Fruit fly (Drosophila melanogaster) whole organism, embryonic: ENCODE measurements around the gene Hexo1.

Source experiments
- Abd-B ChIP-seq: fragments of 200-800 bp; sonication (Bioruptor generic); optimal IDR thresholded peaks from 2 replicates; lab custom pipeline; 2018; ENCODE audit warnings: missing biosample characterization, mild to moderate bottlenecking, missing genetic modification characterization, moderate library complexity
- Atf-2 ChIP-seq: fragments of 200-800 bp; sonication (Bioruptor generic); optimal IDR thresholded peaks from 2 replicates; lab custom pipeline; 2016; ENCODE audit warnings: missing biosample characterization, missing genetic modification characterization
- Atf3 ChIP-seq: fragments of 200-800 bp; sonication (Bioruptor generic); optimal IDR thresholded peaks from 3 replicates; lab custom pipeline; 2016; ENCODE audit warnings: missing biosample characterization, missing genetic modification characterization
- B-H2 ChIP-seq: fragments of 200-800 bp; sonication (Bioruptor generic); optimal IDR thresholded peaks from 2 replicates; lab custom pipeline; 2018; ENCODE audit warnings: missing biosample characterization, mild to moderate bottlenecking, missing genetic modification characterization
- Bgb ChIP-seq: fragments of 200-800 bp; sonication (Bioruptor generic); IDR thresholded peaks from 2 replicates; pipeline ENCODE4 v1.3.6; 2022; ENCODE audit warnings: missing biosample characterization, missing genetic modification characterization; ENCODE audit not compliant: partially characterized antibody
- CG1024 ChIP-seq: fragments of 200-800 bp; sonication (Bioruptor generic); IDR thresholded peaks from 2 replicates; pipeline ENCODE4 v1.3.6; 2022; ENCODE audit warnings: missing biosample characterization, missing genetic modification characterization
- CG11504 ChIP-seq: fragments of 200-800 bp; sonication (Bioruptor generic); optimal IDR thresholded peaks from 3 replicates; lab custom pipeline; 2019; ENCODE audit warnings: missing biosample characterization, mild to moderate bottlenecking, missing genetic modification characterization, moderate library complexity
- CG12391 ChIP-seq: fragments of 200-800 bp; sonication (Bioruptor generic); optimal IDR thresholded peaks from 3 replicates; lab custom pipeline; 2018; ENCODE audit warnings: missing biosample characterization, mild to moderate bottlenecking, missing genetic modification characterization, moderate library complexity
- CG15601 ChIP-seq: fragments of 200-800 bp; sonication (Bioruptor generic); optimal IDR thresholded peaks from 3 replicates; lab custom pipeline; 2019; ENCODE audit warnings: missing biosample characterization, mild to moderate bottlenecking, missing genetic modification characterization, moderate library complexity
- CG1603 ChIP-seq: fragments of 200-800 bp; sonication (Bioruptor generic); optimal IDR thresholded peaks from 2 replicates; lab custom pipeline; 2019; ENCODE audit warnings: missing biosample characterization, mild to moderate bottlenecking, missing genetic modification characterization, moderate library complexity
- CG2875 ChIP-seq: fragments of 200-800 bp; sonication (Bioruptor generic); optimal IDR thresholded peaks from 2 replicates; lab custom pipeline; 2017; ENCODE audit warnings: missing biosample characterization, mild to moderate bottlenecking, missing genetic modification characterization, missing genetic modification reagents
- CG2889 ChIP-seq: fragments of 200-800 bp; sonication (Bioruptor generic); IDR thresholded peaks from 3 replicates; pipeline ENCODE4 v1.3.6; 2022; ENCODE audit warnings: missing biosample characterization, missing genetic modification characterization
- CG30403 ChIP-seq: fragments of 200-800 bp; sonication (Bioruptor generic); optimal IDR thresholded peaks from 3 replicates; lab custom pipeline; 2016; ENCODE audit warnings: missing biosample characterization, missing genetic modification characterization
- CG3163 ChIP-seq: fragments of 200-800 bp; sonication (Bioruptor generic); optimal IDR thresholded peaks from 3 replicates; lab custom pipeline; 2016; ENCODE audit warnings: missing biosample characterization, missing genetic modification characterization
- CG3407 ChIP-seq: fragments of 200-800 bp; sonication (Bioruptor generic); optimal IDR thresholded peaks from 2 replicates; lab custom pipeline; 2018; ENCODE audit warnings: missing biosample characterization, mild to moderate bottlenecking, missing genetic modification characterization
- CG42726 ChIP-seq: fragments of 200-800 bp; sonication (Bioruptor generic); IDR thresholded peaks from 2 replicates; pipeline ENCODE4 v1.3.6; 2022; ENCODE audit warnings: missing biosample characterization, missing genetic modification characterization; ENCODE audit not compliant: partially characterized antibody
- CG4617 ChIP-seq: fragments of 200-800 bp; sonication (Bioruptor generic); optimal IDR thresholded peaks from 3 replicates; lab custom pipeline; 2016; ENCODE audit warnings: missing biosample characterization, missing genetic modification characterization, borderline replicate concordance
- CG6791 ChIP-seq: fragments of 200-800 bp; sonication (Bioruptor generic); IDR thresholded peaks from 3 replicates; pipeline ENCODE4 v1.3.6; 2022; ENCODE audit warnings: missing biosample characterization, missing genetic modification characterization; ENCODE audit not compliant: partially characterized antibody
- CG8388 ChIP-seq: fragments of 200-800 bp; sonication (Bioruptor generic); optimal IDR thresholded peaks from 2 replicates; lab custom pipeline; 2019; ENCODE audit warnings: missing biosample characterization, mild to moderate bottlenecking, missing genetic modification characterization, moderate library complexity
- CG9437 ChIP-seq: fragments of 200-800 bp; sonication (Bioruptor generic); optimal IDR thresholded peaks from 2 replicates; lab custom pipeline; 2018; ENCODE audit warnings: missing biosample characterization, mild to moderate bottlenecking, missing genetic modification characterization
- CkIIα-i1 ChIP-seq: fragments of 200-800 bp; sonication (Bioruptor generic); IDR thresholded peaks from 2 replicates; pipeline ENCODE4 v1.3.6; 2022; ENCODE audit warnings: missing biosample characterization, missing genetic modification characterization
- Dll ChIP-seq: fragments of 200-800 bp; sonication (Bioruptor generic); IDR thresholded peaks from 4 replicates; pipeline ENCODE4 v1.3.6; 2022; ENCODE audit warnings: missing biosample characterization, missing genetic modification characterization; ENCODE audit not compliant: partially characterized antibody
- HLH3B ChIP-seq: fragments of 200-800 bp; sonication (Bioruptor generic); IDR thresholded peaks from 2 replicates; pipeline ENCODE4 v1.3.6; 2022; ENCODE audit warnings: missing biosample characterization, missing genetic modification characterization
- HmgZ ChIP-seq: fragments of 200-800 bp; sonication (Bioruptor generic); optimal IDR thresholded peaks from 2 replicates; lab custom pipeline; 2018; ENCODE audit warnings: missing biosample characterization, mild to moderate bottlenecking, missing genetic modification characterization
- Hr51 ChIP-seq, 2 experiments: fragments of 200-800 bp; sonication (Bioruptor generic); optimal IDR thresholded peaks; 2 replicates in 1 of 2; 3 replicates in 1 of 2; lab custom pipeline; 2016 to 2018; ENCODE audit warnings: missing biosample characterization in 2 of 2, missing genetic modification characterization in 2 of 2, mild to moderate bottlenecking in 1 of 2, moderate library complexity in 1 of 2
- NK7.1 ChIP-seq: fragments of 200-800 bp; sonication (Bioruptor generic); optimal IDR thresholded peaks from 3 replicates; lab custom pipeline; 2016; ENCODE audit warnings: missing biosample characterization, missing genetic modification characterization
- Nf-YB ChIP-seq: fragments of 200-800 bp; sonication (Bioruptor generic); optimal IDR thresholded peaks from 3 replicates; lab custom pipeline; 2019; ENCODE audit warnings: missing biosample characterization, mild to moderate bottlenecking, missing genetic modification characterization, moderate library complexity
- Sry-β ChIP-seq: fragments of 200-800 bp; sonication (Bioruptor generic); optimal IDR thresholded peaks from 2 replicates; lab custom pipeline; 2018; ENCODE audit warnings: missing biosample characterization, mild to moderate bottlenecking, missing genetic modification characterization, moderate library complexity
- Trl ChIP-seq, 3 experiments: fragments of >200 bp in 2 of 3; fragments of 200-800 bp in 1 of 3; sonication (Bioruptor generic) in 1 of 3; optimal IDR thresholded peaks; 2 replicates in 1 of 3; 3 replicates in 2 of 3; lab custom pipeline; 2016 to 2017; ENCODE audit warnings: missing biosample characterization in 1 of 3, missing genetic modification characterization in 1 of 3
- ara ChIP-seq: fragments of 200-800 bp; sonication (Bioruptor generic); IDR thresholded peaks from 2 replicates; pipeline ENCODE4 v1.3.6; 2022; ENCODE audit warnings: missing biosample characterization, missing genetic modification characterization
- bcd ChIP-seq: fragments of 200-800 bp; sonication (Bioruptor generic); optimal IDR thresholded peaks from 2 replicates; lab custom pipeline; 2017; ENCODE audit warnings: missing biosample characterization, mild to moderate bottlenecking, missing genetic modification characterization
- btn ChIP-seq: fragments of 200-800 bp; sonication (Bioruptor generic); optimal IDR thresholded peaks from 2 replicates; lab custom pipeline; 2016; ENCODE audit warnings: missing biosample characterization, missing genetic modification characterization
- chinmo ChIP-seq: fragments of 200-800 bp; sonication (Bioruptor generic); IDR thresholded peaks from 4 replicates; pipeline ENCODE4 v1.3.6; 2022; ENCODE audit warnings: missing biosample characterization, missing genetic modification characterization; ENCODE audit not compliant: partially characterized antibody
- chn ChIP-seq: fragments of 200-800 bp; sonication (Bioruptor generic); optimal IDR thresholded peaks from 2 replicates; lab custom pipeline; 2016; ENCODE audit warnings: missing biosample characterization, missing genetic modification characterization
- da ChIP-seq: fragments of 200-800 bp; sonication (Bioruptor generic); optimal IDR thresholded peaks from 2 replicates; lab custom pipeline; 2016; ENCODE audit warnings: missing biosample characterization, missing genetic modification characterization
- eyg ChIP-seq: fragments of 200-800 bp; sonication (Bioruptor generic); optimal IDR thresholded peaks from 3 replicates; lab custom pipeline; 2016; ENCODE audit warnings: missing biosample characterization, missing genetic modification characterization
- hkb ChIP-seq, 2 experiments: fragments of 200-800 bp in 1 of 2; fragments of >200 bp in 1 of 2; sonication (Bioruptor generic) in 1 of 2; IDR thresholded peaks in 1 of 2; optimal IDR thresholded peaks in 1 of 2; 2 replicates each; pipeline versions ENCODE4 v1.3.6 to Lab custom; 2017 to 2022; ENCODE audit warnings: missing biosample characterization in 1 of 2, missing genetic modification characterization in 1 of 2
- hth ChIP-seq: fragments of >200 bp; optimal IDR thresholded peaks from 2 replicates; lab custom pipeline; 2017; ENCODE audit warnings: inconsistent platforms
- kah ChIP-seq: fragments of 200-800 bp; sonication (Bioruptor generic); optimal IDR thresholded peaks from 2 replicates; lab custom pipeline; 2018; ENCODE audit warnings: missing biosample characterization, mild to moderate bottlenecking, missing genetic modification characterization
- lilli ChIP-seq: fragments of 200-800 bp; sonication (Bioruptor generic); optimal IDR thresholded peaks from 3 replicates; lab custom pipeline; 2016; ENCODE audit warnings: missing biosample characterization, missing genetic modification characterization
- nerfin-1 ChIP-seq: fragments of 200-800 bp; sonication (Bioruptor generic); optimal IDR thresholded peaks from 3 replicates; lab custom pipeline; 2019; ENCODE audit warnings: missing biosample characterization, mild to moderate bottlenecking, missing genetic modification characterization, moderate library complexity
- oc ChIP-seq: fragments of 200-800 bp; sonication (Bioruptor generic); optimal IDR thresholded peaks from 2 replicates; lab custom pipeline; 2018; ENCODE audit warnings: missing biosample characterization, mild to moderate bottlenecking, missing genetic modification characterization, moderate library complexity
- sim ChIP-seq: fragments of 200-800 bp; sonication (Bioruptor generic); IDR thresholded peaks from 2 replicates; pipeline ENCODE4 v1.3.6; 2022; ENCODE audit warnings: missing biosample characterization, missing genetic modification characterization
- ttk ChIP-seq: fragments of 200-800 bp; sonication (Bioruptor generic); IDR thresholded peaks from 2 replicates; pipeline ENCODE4 v2.1.2; 2022; ENCODE audit warnings: missing biosample characterization, missing genetic modification characterization
- twi ChIP-seq: fragments of 200-800 bp; optimal IDR thresholded peaks from 2 replicates; lab custom pipeline; 2019; ENCODE audit warnings: missing biosample characterization, mild to moderate bottlenecking, missing genetic modification characterization, moderate library complexity
- unpg ChIP-seq: fragments of 200-800 bp; sonication (Bioruptor generic); optimal IDR thresholded peaks from 3 replicates; lab custom pipeline; 2018; ENCODE audit warnings: missing biosample characterization, mild to moderate bottlenecking, missing genetic modification characterization, moderate library complexity
- vfl ChIP-seq: fragments of 200-800 bp; sonication (Bioruptor generic); optimal IDR thresholded peaks from 2 replicates; lab custom pipeline; 2016; ENCODE audit warnings: missing biosample characterization, missing genetic modification characterization
- vvl ChIP-seq: fragments of 200-800 bp; sonication (Bioruptor generic); IDR thresholded peaks from 2 replicates; pipeline ENCODE4 v1.3.6; 2022; ENCODE audit warnings: missing biosample characterization, missing genetic modification characterization
- zen2 ChIP-seq: fragments of 200-800 bp; sonication (Bioruptor generic); IDR thresholded peaks from 3 replicates; pipeline ENCODE4 v1.3.6; 2022; ENCODE audit warnings: missing biosample characterization, missing genetic modification characterization; ENCODE audit not compliant: partially characterized antibody
- zfh1 ChIP-seq: fragments of 200-800 bp; sonication (Bioruptor generic); IDR thresholded peaks from 3 replicates; pipeline ENCODE4 v1.3.6; 2022; ENCODE audit warnings: missing biosample characterization, missing genetic modification characterization

Hexo1 gene

dm6 chr3L:4282627-4283026 lies 5.8 kb upstream of the Hexo1 start, which contains the start of gene CG11583 (continued):
- TF ChIP-seq vfl (GFP tag; lab: Kevin White, UChicago): peak; percentile 47
- TF ChIP-seq hkb (optimal IDR thresholded peaks at IDR 0.05; lab: Kevin White, UChicago): no peak
- peak; percentile 16; the same call in 1 of the 2 replicates for TF ChIP-seq hkb (GFP tag; IDR thresholded peaks at IDR 0.05; lab: Robert Waterston, UW)
- peak; percentile 48 for TF ChIP-seq CG12391
- peak; percentile 38 for TF ChIP-seq chn
- peak; percentile 31 for TF ChIP-seq bcd (GFP tag; lab: Kevin White, UChicago)
- TF ChIP-seq Atf3: no peak
- no peak for TF ChIP-seq ara (GFP tag; lab: Robert Waterston, UW)
- TF ChIP-seq CG3163 (GFP tag; lab: Kevin White, UChicago): peak; percentile 17
- no peak for TF ChIP-seq CG11504 (tag; lab: Kevin White, UChicago)
- TF ChIP-seq CG9437: no peak
- TF ChIP-seq twi (tag; lab: Kevin White, UChicago): peak; percentile 30
- TF ChIP-seq CkIIα-i1 (GFP tag; lab: Robert Waterston, UW): no peak
- no peak for TF ChIP-seq CG2889
- TF ChIP-seq lilli: no peak
- TF ChIP-seq B-H2: peak; percentile 54
- no peak for TF ChIP-seq Abd-B
- TF ChIP-seq CG42726 (GFP tag; lab: Robert Waterston, UW): no peak
- TF ChIP-seq CG4617 (GFP tag; lab: Kevin White, UChicago): peak; percentile 61
- TF ChIP-seq CG1603 (tag; lab: Kevin White, UChicago): peak; percentile 64
- TF ChIP-seq CG2875 (GFP tag; lab: Kevin White, UChicago): no peak
- no peak for TF ChIP-seq eyg (GFP tag; lab: Kevin White, UChicago)
- TF ChIP-seq zfh1 (GFP tag; lab: Robert Waterston, UW): no peak
- TF ChIP-seq Sry-β: no peak
- no peak for TF ChIP-seq sim
- no peak for TF ChIP-seq chinmo
- peak; percentile 32 for TF ChIP-seq CG30403
- TF ChIP-seq CG1024 (GFP tag; lab: Robert Waterston, UW): no peak
- TF ChIP-seq nerfin-1 (tag; lab: Kevin White, UChicago): no peak
- TF ChIP-seq Atf-2 (GFP tag; lab: Kevin White, UChicago): no peak
- TF ChIP-seq CG3407 (GFP tag; lab: Kevin White, UChicago): no peak
- peak; percentile 52 for TF ChIP-seq HmgZ (tag; lab: Kevin White, UChicago)
- TF ChIP-seq btn (GFP tag; lab: Kevin White, UChicago): no peak
- TF ChIP-seq Nf-YB (GFP tag; lab: Kevin White, UChicago): no peak
- TF ChIP-seq Bgb (GFP tag; lab: Robert Waterston, UW): no peak
- TF ChIP-seq CG8388: no peak
- no peak for TF ChIP-seq zen2 (GFP tag; lab: Robert Waterston, UW)
- TF ChIP-seq HLH3B (GFP tag; lab: Robert Waterston, UW): no peak
- peak; percentile 34; the same call in 1 of the 2 replicates for TF ChIP-seq vvl (GFP tag; lab: Robert Waterston, UW)
- TF ChIP-seq oc (tag; lab: Kevin White, UChicago): no peak
- TF ChIP-seq kah (GFP tag; lab: Kevin White, UChicago): no peak
- no peak for TF ChIP-seq da
- TF ChIP-seq CG6791 (GFP tag; lab: Robert Waterston, UW): no peak
- peak; percentile 28 for TF ChIP-seq CG15601 (tag; lab: Kevin White, UChicago)
- no peak for TF ChIP-seq ttk (GFP tag; lab: Robert Waterston, UW)
- no peak for TF ChIP-seq hth (lab: Kevin White, UChicago)
- no peak for TF ChIP-seq Trl (optimal IDR thresholded peaks at IDR 0.05; lab: Kevin White, UChicago)
- peak; percentile 34 for TF ChIP-seq Trl (GFP tag; optimal IDR thresholded peaks at IDR 0.05; lab: Kevin White, UChicago)
- peak in 1 of 2 experiments; percentile 32 for TF ChIP-seq Hr51 (GFP tag; optimal IDR thresholded peaks at IDR 0.05; lab: Kevin White, UChicago)
- TF ChIP-seq unpg (GFP tag; lab: Kevin White, UChicago): no peak
- no peak for TF ChIP-seq NK7.1
- TF ChIP-seq Dll (GFP tag; lab: Robert Waterston, UW): no peak; the same call in 3 of the 4 replicates
